Worm (Caenorhabditis elegans) whole organism, young adult: ENCODE measurements around the gene C03H12.1.
A peak's percentile ranks its signal among the peaks of the same experiment; 100 is the strongest.

Experiments used
- F57A8.1 ChIP-seq: fragments of 200-800 bp; sonication (Bioruptor generic); optimal IDR thresholded peaks from 2 replicates; lab custom pipeline; 2018; ENCODE audit warnings: mild to moderate bottlenecking, missing genetic modification characterization, moderate library complexity, missing compliant biosample characterization
- T26A5.8 ChIP-seq: sonication (generic microtip); optimal IDR thresholded peaks from 2 replicates; lab custom pipeline; 2016; ENCODE audit warnings: missing genetic modification characterization, missing compliant biosample characterization
- Y56A3A.18 ChIP-seq: fragments of 200-800 bp; sonication (Bioruptor generic); IDR thresholded peaks from 2 replicates; pipeline ENCODE4 v1.3.6; 2022; ENCODE audit warnings: missing genetic modification reagents, missing genetic modification characterization, missing compliant biosample characterization
- Y79H2A.3 ChIP-seq: fragments of 200-800 bp; sonication (Bioruptor generic); conservative IDR thresholded peaks from 2 replicates; pipeline ENCODE4 v1.3.6; 2022; ENCODE audit warnings: missing genetic modification reagents, missing genetic modification characterization, missing compliant biosample characterization
- atf-7 ChIP-seq: sonication (generic microtip); optimal IDR thresholded peaks from 2 replicates; lab custom pipeline; 2017; ENCODE audit warnings: mild to moderate bottlenecking, missing genetic modification characterization, missing compliant biosample characterization
- attf-3 ChIP-seq: fragments of 200-800 bp; sonication (Bioruptor generic); conservative IDR thresholded peaks from 2 replicates; pipeline ENCODE4 v1.3.6; 2022; ENCODE audit warnings: missing genetic modification reagents, missing genetic modification characterization, missing compliant biosample characterization
- attf-6 ChIP-seq: fragments of 200-800 bp; sonication (Bioruptor generic); IDR thresholded peaks from 2 replicates; pipeline ENCODE4 v1.3.6; 2022; ENCODE audit warnings: missing genetic modification reagents, missing genetic modification characterization, missing compliant biosample characterization
- ceh-27 ChIP-seq: fragments of 200-800 bp; sonication (Bioruptor generic); optimal IDR thresholded peaks from 2 replicates; lab custom pipeline; 2018; ENCODE audit warnings: mild to moderate bottlenecking, missing genetic modification characterization, moderate library complexity, missing compliant biosample characterization
- chd-7 ChIP-seq: sonication (generic microtip); optimal IDR thresholded peaks from 2 replicates; lab custom pipeline; 2016; ENCODE audit warnings: mild to moderate bottlenecking, missing genetic modification characterization, moderate library complexity, missing compliant biosample characterization
- dox-1 ChIP-seq: fragments of 200-800 bp; sonication (Bioruptor generic); IDR thresholded peaks from 2 replicates; pipeline ENCODE4 v1.3.6; 2022; ENCODE audit warnings: missing genetic modification reagents, missing genetic modification characterization, missing compliant biosample characterization
- egl-18 ChIP-seq: fragments of 200-800 bp; sonication (Bioruptor generic); IDR thresholded peaks from 2 replicates; pipeline ENCODE4 v1.3.6; 2022; ENCODE audit warnings: missing genetic modification reagents, missing genetic modification characterization, missing compliant biosample characterization
- ets-4 ChIP-seq: fragments of 200-800 bp; sonication (Bioruptor generic); optimal IDR thresholded peaks from 2 replicates; lab custom pipeline; 2018; ENCODE audit warnings: mild to moderate bottlenecking, missing genetic modification characterization, missing compliant biosample characterization
- hlh-26 ChIP-seq: fragments of 200-800 bp; sonication (Bioruptor generic); conservative IDR thresholded peaks from 2 replicates; pipeline ENCODE4 v1.3.6; 2022; ENCODE audit warnings: missing genetic modification reagents, missing genetic modification characterization, missing compliant biosample characterization
- hmg-1.2 ChIP-seq: fragments of 200-800 bp; sonication (Bioruptor generic); IDR thresholded peaks from 2 replicates; pipeline ENCODE4 v1.3.6; 2022; ENCODE audit warnings: missing genetic modification reagents, missing genetic modification characterization, missing compliant biosample characterization
- hmg-20 ChIP-seq: fragments of 200-800 bp; sonication (Bioruptor generic); IDR thresholded peaks from 2 replicates; pipeline ENCODE4 v1.3.6; 2022; ENCODE audit warnings: missing genetic modification reagents, missing genetic modification characterization, missing compliant biosample characterization
- hrde-1 ChIP-seq: sonication (generic microtip); optimal IDR thresholded peaks from 2 replicates; lab custom pipeline; 2016; ENCODE audit warnings: missing genetic modification characterization, mild to moderate bottlenecking, missing compliant biosample characterization, moderate library complexity, missing genotype, missing genetic modification reagents, borderline replicate concordance
- lin-40 ChIP-seq: sonication (generic microtip); optimal IDR thresholded peaks from 2 replicates; lab custom pipeline; 2016; ENCODE audit warnings: missing genetic modification characterization, mild to moderate bottlenecking, missing compliant biosample characterization, missing genotype, missing genetic modification reagents
- lir-1 ChIP-seq: fragments of 200-800 bp; sonication (Bioruptor generic); conservative IDR thresholded peaks from 2 replicates; pipeline ENCODE4 v1.3.6; 2022; ENCODE audit warnings: missing genetic modification reagents, missing genetic modification characterization, missing compliant biosample characterization
- lsy-27 ChIP-seq: sonication (generic microtip); optimal IDR thresholded peaks from 2 replicates; lab custom pipeline; 2017; ENCODE audit warnings: missing genetic modification characterization, mild to moderate bottlenecking, missing compliant biosample characterization, antibody characterized with exemption, missing genotype, borderline replicate concordance; ENCODE audit not compliant: insufficient read depth
- madf-6 ChIP-seq: fragments of 200-800 bp; sonication (Bioruptor generic); IDR thresholded peaks from 2 replicates; pipeline ENCODE4 v1.3.6; 2022; ENCODE audit warnings: missing genetic modification reagents, missing genetic modification characterization, missing compliant biosample characterization
- pbrm-1 ChIP-seq: fragments of 200-800 bp; sonication (Bioruptor generic); IDR thresholded peaks from 2 replicates; pipeline ENCODE4 v1.3.6; 2022; ENCODE audit warnings: missing genetic modification reagents, missing genetic modification characterization, missing compliant biosample characterization
- pha-4 ChIP-seq: fragments of 150-350 bp; sonication (generic microtip); optimal IDR thresholded peaks from 2 replicates; lab custom pipeline; 2014; ENCODE audit warnings: missing biosample characterization, missing genetic modification reagents, missing genetic modification characterization
- rec-8 ChIP-seq, 2 experiments: sonication (generic microtip); optimal IDR thresholded peaks; 2 replicates each; lab custom pipeline; 2016; ENCODE audit warnings: mild to moderate bottlenecking in 2 of 2, missing genetic modification characterization in 2 of 2, missing genetic modification reagents in 2 of 2, missing genotype in 2 of 2, missing biosample characterization in 1 of 2, missing compliant biosample characterization in 1 of 2, moderate library complexity in 1 of 2
- snpc-1.3 ChIP-seq: sonication (generic microtip); optimal IDR thresholded peaks from 2 replicates; lab custom pipeline; 2017; ENCODE audit warnings: missing genetic modification characterization, mild to moderate bottlenecking, missing compliant biosample characterization, antibody characterized with exemption, moderate library complexity, missing genotype, missing genetic modification reagents; ENCODE audit not compliant: insufficient read depth
- snpc-3.4 ChIP-seq: sonication (generic microtip); optimal IDR thresholded peaks from 2 replicates; lab custom pipeline; 2017; ENCODE audit warnings: missing genetic modification characterization, mild to moderate bottlenecking, missing compliant biosample characterization, antibody characterized with exemption, moderate library complexity, missing genotype, missing genetic modification reagents
- snpc-4 ChIP-seq, 5 experiments: fragments of 150-350 bp in 1 of 5; sonication (generic microtip) in 4 of 5; optimal IDR thresholded peaks; 2 replicates each; lab custom pipeline; 2014 to 2018; ENCODE audit warnings: missing genetic modification characterization in 5 of 5, missing biosample characterization in 3 of 5, antibody characterized with exemption in 2 of 5, mild to moderate bottlenecking in 2 of 5, missing compliant biosample characterization in 2 of 5, missing genotype in 2 of 5, moderate library complexity in 2 of 5, missing genetic modification reagents in 1 of 5
- tbp1 ChIP-seq: fragments of 200-800 bp; sonication (Bioruptor generic); optimal IDR thresholded peaks from 2 replicates; lab custom pipeline; 2018; ENCODE audit warnings: mild to moderate bottlenecking, missing genetic modification characterization, missing compliant biosample characterization
- tbx-9 ChIP-seq: sonication (generic microtip); optimal IDR thresholded peaks from 2 replicates; lab custom pipeline; 2016; ENCODE audit warnings: borderline replicate concordance, missing genetic modification characterization, inconsistent platforms, missing compliant biosample characterization
- unc-130 ChIP-seq: sonication (generic microtip); optimal IDR thresholded peaks from 2 replicates; lab custom pipeline; 2016; ENCODE audit warnings: missing genetic modification reagents, missing genetic modification characterization, missing compliant biosample characterization
- zfh-2 ChIP-seq: fragments of 200-800 bp; sonication (Bioruptor generic); conservative IDR thresholded peaks from 2 replicates; pipeline ENCODE4 v1.3.6; 2022; ENCODE audit warnings: missing genetic modification reagents, missing genetic modification characterization, missing compliant biosample characterization

C03H12.1 gene

DNA sequence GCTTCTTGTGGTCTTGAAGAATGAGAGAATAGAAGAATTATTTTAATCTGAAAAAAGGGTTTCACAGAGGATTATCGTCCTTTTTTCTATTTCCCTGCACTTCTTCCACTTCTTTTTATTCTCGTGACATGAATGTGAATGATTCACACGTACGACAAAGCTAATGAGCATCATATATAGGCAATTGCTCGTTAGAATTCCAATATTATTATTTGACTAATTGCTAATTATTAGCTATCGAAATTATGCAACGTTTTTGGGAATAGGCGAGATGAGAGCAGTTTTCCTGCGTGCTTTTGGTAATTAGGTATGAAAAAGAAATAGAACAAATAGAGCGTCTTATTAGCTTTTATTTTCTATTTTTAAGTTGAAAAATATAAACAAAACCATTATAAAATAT, 31.5 kb upstream of the C03H12.1 start:
- TF ChIP-seq tbp1 = no peak
- TF ChIP-seq pha-4 (tag; lab: Kevin White, UChicago) = no peak
- TF ChIP-seq rec-8 (tag; optimal IDR thresholded peaks at IDR 0.05; lab: Kevin White, UChicago) = no peak
- no peak for TF ChIP-seq hrde-1 (tag; lab: Kevin White, UChicago)
- TF ChIP-seq F57A8.1 (GFP tag; lab: Kevin White, UChicago) = no peak
- TF ChIP-seq snpc-3.4 = no peak
- no peak for TF ChIP-seq madf-6
- TF ChIP-seq pbrm-1 (GFP tag; lab: Robert Waterston, UW) = no peak
- TF ChIP-seq tbx-9 (tag; lab: Kevin White, UChicago) = no peak
- no peak for TF ChIP-seq snpc-1.3 (tag; lab: Kevin White, UChicago)
- no peak for TF ChIP-seq Y79H2A.3 (GFP tag; lab: Robert Waterston, UW)
- no peak for TF ChIP-seq Y56A3A.18 (GFP tag; lab: Robert Waterston, UW)
- TF ChIP-seq hmg-1.2 = no peak
- TF ChIP-seq hlh-26 (GFP tag; lab: Robert Waterston, UW) = no peak
- no peak for TF ChIP-seq lin-40

DNA sequence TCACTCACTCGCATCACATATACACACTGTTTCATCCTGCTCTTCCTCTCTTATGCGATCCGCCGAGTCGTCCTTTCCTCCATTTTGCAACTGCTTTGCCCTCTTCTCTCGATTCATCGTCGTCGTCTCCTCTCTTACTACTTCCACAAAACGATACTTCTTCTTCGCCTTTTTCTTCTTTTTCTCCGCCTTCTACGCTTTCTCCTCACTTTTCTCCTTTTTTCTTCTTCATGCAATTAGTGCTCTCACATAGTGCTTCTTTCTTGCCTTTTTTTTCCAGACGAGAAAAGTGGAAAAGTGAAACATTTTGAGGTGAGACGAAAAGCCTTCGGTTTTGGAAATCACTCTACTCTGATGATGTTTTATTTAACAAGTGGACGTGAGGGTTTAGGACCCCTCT, 29.7 kb upstream of the C03H12.1 start:
- TF ChIP-seq ets-4 (GFP tag; lab: Kevin White, UChicago) (no peak), lin-40 (no peak), attf-3 (no peak), hmg-20 (no peak), T26A5.8 (tag; lab: Kevin White, UChicago) (no peak), atf-7 (tag; lab: Kevin White, UChicago) (no peak), chd-7 (tag; lab: Kevin White, UChicago) (no peak), Y56A3A.18 (GFP tag; lab: Robert Waterston, UW) (no peak)

ce11 chrX:15663740-15664139, 25.5 kb upstream of the C03H12.1 start:
- no peak for TF ChIP-seq attf-6 (GFP tag; lab: Robert Waterston, UW)
- no peak for TF ChIP-seq snpc-4 (GFP tag; optimal IDR thresholded peaks at IDR 0.05; lab: Kevin White, UChicago)
- TF ChIP-seq snpc-4 (tag; optimal IDR thresholded peaks at IDR 0.05; lab: Kevin White, UChicago) = peak in 2 of 4 experiments; percentile 88 to 89
- no peak for TF ChIP-seq unc-130 (GFP tag; lab: Kevin White, UChicago)
- TF ChIP-seq lir-1 = no peak
- TF ChIP-seq egl-18 = no peak
- no peak for TF ChIP-seq ceh-27 (GFP tag; lab: Kevin White, UChicago)
- TF ChIP-seq lsy-27 = no peak
- TF ChIP-seq zfh-2 (GFP tag; lab: Robert Waterston, UW) = no peak

DNA sequence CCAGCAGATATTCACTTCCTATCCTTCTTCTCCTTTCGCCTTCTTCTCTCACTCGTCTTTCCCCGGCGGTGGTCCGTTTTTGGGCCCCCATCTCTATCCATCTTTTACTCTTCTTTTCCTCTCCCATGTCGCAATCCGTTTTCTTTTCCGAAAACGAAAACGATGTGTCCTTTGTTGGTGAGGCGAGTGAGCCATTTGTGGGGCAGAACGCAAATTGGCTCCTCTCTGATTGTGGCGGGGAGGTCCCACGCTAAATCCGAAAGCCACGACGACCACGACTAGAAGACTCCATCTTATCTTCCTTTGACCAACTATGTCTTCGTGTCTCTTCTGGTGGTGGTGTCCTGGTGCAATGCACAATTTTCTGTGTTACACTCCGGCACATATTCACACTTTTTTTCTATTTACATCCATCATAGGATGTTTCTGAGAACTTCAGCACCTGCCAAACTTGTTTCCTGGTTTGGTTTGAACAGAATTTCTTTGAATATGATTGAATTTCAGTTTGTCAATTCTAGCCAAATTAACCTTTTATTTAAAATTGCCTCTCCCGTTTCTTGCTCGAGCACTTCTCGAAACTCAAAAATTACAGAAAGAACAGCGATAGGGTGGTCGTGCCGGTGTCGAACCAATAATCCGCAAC, 23.0 kb upstream of the C03H12.1 start, which contains the start of gene pcdr-1:
TSS of gene pcdr-1 (plus strand) at position 593 of the 643 bp plus-strand sequence.
- TF ChIP-seq zfh-2 (GFP tag; lab: Robert Waterston, UW) (peak; percentile 39; the same call in 1 of the 2 replicates), dox-1 (GFP tag; lab: Robert Waterston, UW) (no peak)
